Worm (Caenorhabditis elegans) whole organism, L4 larva: ENCODE data around the gene W02B3.7.

Source experiments
- D1046.2 ChIP-seq: fragments of 200-800 bp; sonication (Bioruptor generic); IDR thresholded peaks from 2 replicates; pipeline ENCODE4 v1.3.6; 2022; ENCODE audit warnings: missing genetic modification characterization, missing compliant biosample characterization
- F10B5.3 ChIP-seq: sonication (generic microtip); optimal IDR thresholded peaks from 2 replicates; lab custom pipeline; 2016; ENCODE audit warnings: mild to moderate bottlenecking, missing genetic modification characterization, missing compliant biosample characterization
- F26F4.8 ChIP-seq: fragments of 200-800 bp; sonication (Bioruptor generic); conservative IDR thresholded peaks from 2 replicates; pipeline ENCODE4 v1.3.6; 2022; ENCODE audit warnings: missing genetic modification characterization, missing compliant biosample characterization
- F37D6.2 ChIP-seq: sonication (generic microtip); optimal IDR thresholded peaks from 2 replicates; lab custom pipeline; 2016; ENCODE audit warnings: mild to moderate bottlenecking, missing genetic modification characterization, missing compliant biosample characterization
- F49E8.2 ChIP-seq: sonication (generic microtip); optimal IDR thresholded peaks from 2 replicates; lab custom pipeline; 2016; ENCODE audit warnings: missing compliant biosample characterization, mild to moderate bottlenecking, missing genetic modification characterization, borderline replicate concordance
- Y75B8A.6 ChIP-seq: fragments of 200-800 bp; sonication (Bioruptor generic); IDR thresholded peaks from 2 replicates; pipeline ENCODE4 v1.3.6; 2022; ENCODE audit warnings: missing genetic modification reagents, missing genetic modification characterization, missing compliant biosample characterization
- aha-1 ChIP-seq: fragments of 150-350 bp; peaks from one replicate; lab custom pipeline; 2014; ENCODE audit warnings: missing biosample characterization, missing genetic modification characterization
- ceh-44 ChIP-seq: fragments of 200-800 bp; sonication (Bioruptor generic); IDR thresholded peaks from 2 replicates; pipeline ENCODE4 v1.3.6; 2022; ENCODE audit warnings: missing genetic modification reagents, missing genetic modification characterization, missing compliant biosample characterization
- ceh-82 ChIP-seq: sonication (generic microtip); optimal IDR thresholded peaks from 2 replicates; lab custom pipeline; 2017; ENCODE audit warnings: missing biosample characterization, missing genetic modification characterization
- ces-1 ChIP-seq: fragments of 150-350 bp; sonication (generic microtip); optimal IDR thresholded peaks from 4 replicates; lab custom pipeline; 2014; ENCODE audit warnings: missing biosample characterization, missing genetic modification reagents, missing genetic modification characterization
- cey-2 ChIP-seq: sonication (generic microtip); optimal IDR thresholded peaks from 3 replicates; lab custom pipeline; 2017; ENCODE audit warnings: missing genetic modification characterization, mild to moderate bottlenecking, missing compliant biosample characterization, antibody characterized with exemption, borderline replicate concordance; ENCODE audit not compliant: insufficient read depth
- ctbp-1 ChIP-seq: fragments of 200-800 bp; sonication (Bioruptor generic); IDR thresholded peaks from 2 replicates; pipeline ENCODE4 v1.3.6; 2022; ENCODE audit warnings: missing genetic modification reagents, missing genetic modification characterization, missing compliant biosample characterization
- daf-16 ChIP-seq, 3 experiments: sonication (generic microtip); optimal IDR thresholded peaks; 2 replicates each; lab custom pipeline; 2016 to 2017; ENCODE audit warnings: missing genetic modification characterization in 3 of 3, missing genetic modification reagents in 3 of 3, mild to moderate bottlenecking in 2 of 3, missing compliant biosample characterization in 2 of 3, missing biosample characterization in 1 of 3, moderate library complexity in 1 of 3
- dmd-6 ChIP-seq: fragments of 200-800 bp; sonication (Bioruptor generic); IDR thresholded peaks from 2 replicates; pipeline ENCODE4 v1.3.6; 2022; ENCODE audit warnings: missing genetic modification reagents, missing genetic modification characterization, missing compliant biosample characterization
- dmd-8 ChIP-seq: fragments of 200-800 bp; sonication (Bioruptor generic); IDR thresholded peaks from 2 replicates; pipeline ENCODE4 v1.3.6; 2022; ENCODE audit warnings: missing genetic modification characterization, missing compliant biosample characterization
- dmd-9 ChIP-seq: fragments of 200-800 bp; sonication (Bioruptor generic); IDR thresholded peaks from 2 replicates; pipeline ENCODE4 v1.3.6; 2022; ENCODE audit warnings: missing genetic modification reagents, missing genetic modification characterization, missing compliant biosample characterization
- dpl-1 ChIP-seq: fragments of 150-350 bp; optimal IDR thresholded peaks from 2 replicates; lab custom pipeline; 2014; ENCODE audit warnings: missing biosample characterization, missing genetic modification reagents, missing genetic modification characterization
- duxl-1 ChIP-seq: sonication (generic microtip); optimal IDR thresholded peaks from 2 replicates; lab custom pipeline; 2016; ENCODE audit warnings: mild to moderate bottlenecking, missing genetic modification characterization, moderate library complexity, missing compliant biosample characterization; ENCODE audit not compliant: poor library complexity
- egl-27 ChIP-seq: sonication (generic microtip); optimal IDR thresholded peaks from 3 replicates; lab custom pipeline; 2017; ENCODE audit warnings: missing biosample characterization, missing genetic modification reagents, missing genetic modification characterization
- egl-43 ChIP-seq: fragments of 200-800 bp; sonication (Bioruptor generic); IDR thresholded peaks from 2 replicates; pipeline ENCODE4 v1.3.6; 2022; ENCODE audit warnings: missing genetic modification reagents, missing genetic modification characterization, missing compliant biosample characterization
- fkh-10 ChIP-seq: fragments of 150-350 bp; optimal IDR thresholded peaks from 2 replicates; lab custom pipeline; 2014; ENCODE audit warnings: missing biosample characterization, missing genetic modification reagents, missing genetic modification characterization
- hif-1 ChIP-seq, 2 experiments: sonication (generic microtip); optimal IDR thresholded peaks; 2 replicates each; lab custom pipeline; 2016 to 2017; ENCODE audit warnings: missing compliant biosample characterization in 2 of 2, missing genetic modification characterization in 2 of 2, missing genetic modification reagents in 2 of 2, missing genotype in 2 of 2, mild to moderate bottlenecking in 1 of 2
- hlh-11 ChIP-seq: fragments of 200-800 bp; sonication (Bioruptor generic); optimal IDR thresholded peaks from 2 replicates; lab custom pipeline; 2018; ENCODE audit warnings: mild to moderate bottlenecking, missing genetic modification characterization, missing compliant biosample characterization
- hlh-30 ChIP-seq: sonication (generic microtip); optimal IDR thresholded peaks from 2 replicates; lab custom pipeline; 2017; ENCODE audit warnings: antibody characterized with exemption, mild to moderate bottlenecking, missing genetic modification characterization, missing compliant biosample characterization; ENCODE audit not compliant: insufficient read depth
- hmg-1.1 ChIP-seq: fragments of 200-800 bp; sonication (Bioruptor generic); IDR thresholded peaks from 2 replicates; pipeline ENCODE4 v1.3.6; 2022; ENCODE audit warnings: missing genetic modification reagents, missing genetic modification characterization, missing compliant biosample characterization
- jun-1 ChIP-seq: fragments of 150-350 bp; optimal IDR thresholded peaks from 2 replicates; lab custom pipeline; 2014; ENCODE audit warnings: missing biosample characterization, missing genetic modification reagents, missing genetic modification characterization
- lim-7 ChIP-seq: fragments of 200-800 bp; sonication (Bioruptor generic); IDR thresholded peaks from 2 replicates; pipeline ENCODE4 v1.3.6; 2022; ENCODE audit warnings: missing genetic modification characterization, missing compliant biosample characterization
- lin-38 ChIP-seq: fragments of 200-800 bp; sonication (Bioruptor generic); IDR thresholded peaks from 2 replicates; pipeline ENCODE4 v1.3.6; 2022; ENCODE audit warnings: missing genetic modification reagents, missing genetic modification characterization, missing compliant biosample characterization
- lsy-2 ChIP-seq, 2 experiments: fragments of 150-350 bp in 1 of 2; sonication (generic microtip) in 1 of 2; optimal IDR thresholded peaks; 2 replicates each; lab custom pipeline; 2014 to 2017; ENCODE audit warnings: missing biosample characterization in 2 of 2, missing genetic modification characterization in 2 of 2
- madf-5 ChIP-seq, 2 experiments: fragments of 200-800 bp; sonication (Bioruptor generic); IDR thresholded peaks; 2 replicates each; pipeline ENCODE4 v1.3.6; 2022; ENCODE audit warnings: missing compliant biosample characterization in 2 of 2, missing genetic modification characterization in 2 of 2
- madf-9 ChIP-seq: fragments of 200-800 bp; sonication (Bioruptor generic); conservative IDR thresholded peaks from 2 replicates; pipeline ENCODE4 v1.3.6; 2022; ENCODE audit warnings: missing genetic modification reagents, missing genetic modification characterization, missing compliant biosample characterization
- mep-1 ChIP-seq: fragments of 150-350 bp; sonication (generic microtip); optimal IDR thresholded peaks from 3 replicates; lab custom pipeline; 2014; ENCODE audit warnings: missing biosample characterization, missing genetic modification characterization
- mes-2 ChIP-seq: sonication (generic microtip); optimal IDR thresholded peaks from 2 replicates; lab custom pipeline; 2016; ENCODE audit warnings: missing genotype, mild to moderate bottlenecking, missing genetic modification characterization, missing compliant biosample characterization; ENCODE audit not compliant: poor library complexity, severe bottlenecking
- mxl-2 ChIP-seq: fragments of 200-800 bp; sonication (Bioruptor generic); conservative IDR thresholded peaks from 2 replicates; pipeline ENCODE4 v1.3.6; 2022; ENCODE audit warnings: missing genetic modification reagents, missing genetic modification characterization, missing compliant biosample characterization
- nhr-102 ChIP-seq: sonication (generic microtip); optimal IDR thresholded peaks from 2 replicates; lab custom pipeline; 2016; ENCODE audit warnings: mild to moderate bottlenecking, missing genetic modification characterization, moderate library complexity, missing compliant biosample characterization
- nhr-11 ChIP-seq: fragments of 150-350 bp; optimal IDR thresholded peaks from 2 replicates; lab custom pipeline; 2014; ENCODE audit warnings: missing biosample characterization, missing genetic modification characterization
- nhr-237 ChIP-seq: sonication (generic microtip); optimal IDR thresholded peaks from 2 replicates; lab custom pipeline; 2017; ENCODE audit warnings: missing biosample characterization, missing genetic modification characterization
- nhr-41 ChIP-seq: fragments of 200-800 bp; sonication (Bioruptor generic); IDR thresholded peaks from 2 replicates; pipeline ENCODE4 v1.3.6; 2022; ENCODE audit warnings: missing genetic modification reagents, missing genetic modification characterization, missing compliant biosample characterization
- rbr-2 ChIP-seq: sonication (generic microtip); optimal IDR thresholded peaks from 2 replicates; lab custom pipeline; 2016; ENCODE audit warnings: missing genotype, missing genetic modification characterization, missing compliant biosample characterization
- sdz-12 ChIP-seq: fragments of 200-800 bp; sonication (Bioruptor generic); optimal IDR thresholded peaks from 2 replicates; lab custom pipeline; 2018; ENCODE audit warnings: mild to moderate bottlenecking, missing genetic modification characterization, missing compliant biosample characterization
- set-16 ChIP-seq: fragments of 200-800 bp; sonication (Bioruptor generic); IDR thresholded peaks from 2 replicates; pipeline ENCODE4 v1.3.6; 2022; ENCODE audit warnings: missing genetic modification reagents, missing genetic modification characterization, missing compliant biosample characterization
- snpc-1.2 ChIP-seq: fragments of 200-800 bp; sonication (Bioruptor generic); IDR thresholded peaks from 2 replicates; pipeline ENCODE4 v1.3.6; 2022; ENCODE audit warnings: missing genetic modification reagents, missing genetic modification characterization, missing compliant biosample characterization
- spr-1 ChIP-seq: sonication (generic microtip); optimal IDR thresholded peaks from 2 replicates; lab custom pipeline; 2016; ENCODE audit warnings: mild to moderate bottlenecking, missing genetic modification characterization, missing compliant biosample characterization
- tra-1 ChIP-seq: fragments of 200-800 bp; sonication (Bioruptor generic); IDR thresholded peaks from 2 replicates; pipeline ENCODE4 v1.3.6; 2022; ENCODE audit warnings: missing genetic modification reagents, missing genetic modification characterization, missing compliant biosample characterization
- unc-130 ChIP-seq: sonication (generic microtip); optimal IDR thresholded peaks from 2 replicates; lab custom pipeline; 2016; ENCODE audit warnings: missing genetic modification reagents, missing genetic modification characterization, missing compliant biosample characterization
- unc-39 ChIP-seq: sonication (generic microtip); optimal IDR thresholded peaks from 2 replicates; lab custom pipeline; 2017; ENCODE audit warnings: missing biosample characterization, missing genetic modification characterization
- unc-62 ChIP-seq, 3 experiments: fragments of 150-350 bp in 1 of 3; sonication (generic microtip); optimal IDR thresholded peaks in 2 of 3; peaks in 1 of 3; 1 replicate in 1 of 3; 2 replicates in 2 of 3; lab custom pipeline; 2014 to 2017; ENCODE audit warnings: missing biosample characterization in 3 of 3, missing genetic modification characterization in 3 of 3, missing genetic modification reagents in 3 of 3, missing genotype in 1 of 3
- vab-7 ChIP-seq: fragments of 200-800 bp; sonication (Bioruptor generic); IDR thresholded peaks from 2 replicates; pipeline ENCODE4 v1.3.6; 2022; ENCODE audit warnings: missing genetic modification reagents, missing genetic modification characterization, missing compliant biosample characterization
- ztf-7 ChIP-seq: fragments of 150-350 bp; optimal IDR thresholded peaks from 2 replicates; lab custom pipeline; 2014; ENCODE audit warnings: missing biosample characterization, missing genetic modification characterization

Gene W02B3.7

ce11 chrIII:675413-675812 lies 16.4 kb downstream of the W02B3.7 start:
- no peak for TF ChIP-seq nhr-102 (tag; lab: Kevin White, UChicago)
- no peak for TF ChIP-seq duxl-1 (tag; lab: Kevin White, UChicago)
- no peak for TF ChIP-seq nhr-41 (GFP tag; lab: Robert Waterston, UW)
- no peak for TF ChIP-seq unc-130
- TF ChIP-seq snpc-1.2 (GFP tag; lab: Robert Waterston, UW), result no peak
- no peak for TF ChIP-seq dmd-9
- TF ChIP-seq F49E8.2 (tag; lab: Kevin White, UChicago), result no peak
- TF ChIP-seq cey-2 (tag; lab: Kevin White, UChicago), result no peak
- no peak for TF ChIP-seq ztf-7 (tag; lab: Kevin White, UChicago)
- peak; percentile 44 for TF ChIP-seq mep-1 (tag; lab: Kevin White, UChicago)
- TF ChIP-seq vab-7, result no peak
- TF ChIP-seq sdz-12, result no peak
- TF ChIP-seq mes-2, result no peak
- TF ChIP-seq Y75B8A.6 (GFP tag; lab: Robert Waterston, UW), result no peak
- no peak for TF ChIP-seq lin-38
- 0 out of 2 replicates have a peak, but pooled peaks have one; percentile 15 for TF ChIP-seq egl-43 (GFP tag; lab: Robert Waterston, UW)
- TF ChIP-seq lim-7 (GFP tag; lab: Robert Waterston, UW), result no peak
- TF ChIP-seq madf-5 (GFP tag; IDR thresholded peaks at IDR 0.05; lab: Robert Waterston, UW), result no peak
- no peak for TF ChIP-seq F26F4.8 (GFP tag; lab: Robert Waterston, UW)
- peak; percentile 77 for TF ChIP-seq aha-1
- no peak for TF ChIP-seq F10B5.3
- peak; percentile 63 for TF ChIP-seq fkh-10 (GFP tag; lab: Kevin White, UChicago)
- TF ChIP-seq daf-16 (GFP tag; optimal IDR thresholded peaks at IDR 0.05; lab: Kevin White, UChicago), result no peak
- no peak for TF ChIP-seq daf-16 (tag; optimal IDR thresholded peaks at IDR 0.05; lab: Kevin White, UChicago)
- TF ChIP-seq ces-1, result peak; percentile 76
- no peak for TF ChIP-seq lsy-2 (tag; optimal IDR thresholded peaks at IDR 0.05; lab: Kevin White, UChicago)
- TF ChIP-seq ctbp-1, result peak; percentile 70
- no peak for TF ChIP-seq ceh-82 (tag; lab: Kevin White, UChicago)
- no peak for TF ChIP-seq madf-9
- no peak for TF ChIP-seq dmd-8 (GFP tag; lab: Robert Waterston, UW)
- TF ChIP-seq dmd-6 (GFP tag; lab: Robert Waterston, UW), result no peak
- TF ChIP-seq jun-1 (tag; lab: Kevin White, UChicago), result no peak
- TF ChIP-seq hlh-11 (tag; lab: Kevin White, UChicago), result no peak
- peak; percentile 14 for TF ChIP-seq rbr-2
- no peak for TF ChIP-seq dpl-1 (GFP tag; lab: Kevin White, UChicago)
- TF ChIP-seq egl-27, result no peak
- TF ChIP-seq set-16 (GFP tag; lab: Robert Waterston, UW), result no peak
- TF ChIP-seq unc-39 (tag; lab: Kevin White, UChicago), result no peak

- TF ChIP-seq egl-43 (GFP tag; lab: Robert Waterston, UW) (peak; percentile 60; the same call in 1 of the 2 replicates), duxl-1 (tag; lab: Kevin White, UChicago) (no peak), ztf-7 (tag; lab: Kevin White, UChicago) (no peak), ceh-44 (GFP tag; lab: Robert Waterston, UW) (no peak), dmd-6 (GFP tag; lab: Robert Waterston, UW) (peak; percentile 7; the same call in 1 of the 2 replicates), hlh-30 (peak; percentile 73), F37D6.2 (peak; percentile 61), hmg-1.1 (GFP tag; lab: Robert Waterston, UW) (peak; percentile 76), mxl-2 (GFP tag; lab: Robert Waterston, UW) (no peak), nhr-11 (peak; percentile 51), spr-1 (no peak), nhr-237 (tag; lab: Kevin White, UChicago) (no peak), D1046.2 (GFP tag; lab: Robert Waterston, UW) (no peak), lin-38 (peak; percentile 32), unc-39 (tag; lab: Kevin White, UChicago) (no peak), mep-1 (tag; lab: Kevin White, UChicago) (peak; percentile 62), unc-130 (no peak), hif-1 (tag; optimal IDR thresholded peaks at IDR 0.05; lab: Kevin White, UChicago) (peak in 1 of 2 experiments; percentile 35), tra-1 (GFP tag; lab: Robert Waterston, UW) (no peak), unc-62 (GFP tag; optimal IDR thresholded peaks at IDR 0.05 in 1 of 2; lab: Kevin White, UChicago) (peak in 1 of 2 experiments; percentile 10), unc-62 (tag; optimal IDR thresholded peaks at IDR 0.05; lab: Kevin White, UChicago) (no peak)
These were observed 20.8 kb downstream of the W02B3.7 start for ce11 chrIII:670994-671393.
